Fruit fly (Drosophila melanogaster) whole organism, pupa: ENCODE results near the gene CG13907.

Experiments used
- CG10348 ChIP-seq: fragments of 200-800 bp; sonication (Bioruptor generic); IDR thresholded peaks from 2 replicates; pipeline ENCODE4 v1.3.6; 2022; ENCODE audit warnings: missing biosample characterization, missing genetic modification characterization
- CG12605 ChIP-seq: fragments of 200-800 bp; sonication (Bioruptor generic); IDR thresholded peaks from 2 replicates; pipeline ENCODE4 v1.3.6; 2022; ENCODE audit warnings: missing biosample characterization, missing genetic modification characterization
- CG13204 ChIP-seq: fragments of 200-800 bp; sonication (Bioruptor generic); optimal IDR thresholded peaks from 2 replicates; lab custom pipeline; 2018; ENCODE audit warnings: missing biosample characterization, mild to moderate bottlenecking, missing genetic modification characterization, moderate library complexity
- CG14655 ChIP-seq: fragments of 200-800 bp; sonication (Bioruptor generic); optimal IDR thresholded peaks from 3 replicates; lab custom pipeline; 2017; ENCODE audit warnings: mild to moderate bottlenecking, missing biosample characterization, missing genetic modification reagents, missing genetic modification characterization
- CG15710 ChIP-seq: fragments of 200-800 bp; sonication (Bioruptor generic); optimal IDR thresholded peaks from 2 replicates; lab custom pipeline; 2018; ENCODE audit warnings: missing biosample characterization, mild to moderate bottlenecking, missing genetic modification characterization, moderate library complexity
- CG17806 ChIP-seq: fragments of 200-800 bp; sonication (Bioruptor generic); optimal IDR thresholded peaks from 2 replicates; lab custom pipeline; 2018; ENCODE audit warnings: missing biosample characterization, mild to moderate bottlenecking, missing genetic modification characterization, moderate library complexity
- CG32121 ChIP-seq: fragments of 200-800 bp; sonication (Bioruptor generic); IDR thresholded peaks from 2 replicates; pipeline ENCODE4 v1.3.6; 2022; ENCODE audit warnings: missing biosample characterization, missing genetic modification characterization
- CG34367 ChIP-seq: fragments of 200-800 bp; sonication (Bioruptor generic); optimal IDR thresholded peaks from 2 replicates; lab custom pipeline; 2018; ENCODE audit warnings: missing biosample characterization, mild to moderate bottlenecking, missing genetic modification characterization
- CG4496 ChIP-seq: fragments of 200-800 bp; sonication (Bioruptor generic); IDR thresholded peaks from 3 replicates; pipeline ENCODE4 v1.3.6; 2022; ENCODE audit warnings: missing biosample characterization, missing genetic modification characterization
- CG8159 ChIP-seq: fragments of 200-800 bp; sonication (Bioruptor generic); optimal IDR thresholded peaks from 3 replicates; lab custom pipeline; 2018; ENCODE audit warnings: missing biosample characterization, mild to moderate bottlenecking, missing genetic modification characterization, moderate library complexity
- CG8301 ChIP-seq: fragments of 200-800 bp; sonication (Bioruptor generic); optimal IDR thresholded peaks from 2 replicates; lab custom pipeline; 2018; ENCODE audit warnings: missing biosample characterization, mild to moderate bottlenecking, missing genetic modification characterization
- CG9948 ChIP-seq: fragments of 200-800 bp; sonication (Bioruptor generic); optimal IDR thresholded peaks from 2 replicates; lab custom pipeline; 2018; ENCODE audit warnings: missing biosample characterization, mild to moderate bottlenecking, missing genetic modification characterization, moderate library complexity
- D1 ChIP-seq: fragments of 200-800 bp; sonication (Bioruptor generic); optimal IDR thresholded peaks from 2 replicates; lab custom pipeline; 2018; ENCODE audit warnings: missing biosample characterization, mild to moderate bottlenecking, missing genetic modification characterization, moderate library complexity
- EcR ChIP-seq: fragments of 200-800 bp; sonication (Bioruptor generic); optimal IDR thresholded peaks from 3 replicates; lab custom pipeline; 2019; ENCODE audit warnings: missing biosample characterization, missing genetic modification characterization, mild to moderate bottlenecking, moderate library complexity, missing genetic modification reagents
- Ets98B ChIP-seq: fragments of 200-800 bp; sonication (Bioruptor generic); IDR thresholded peaks from 2 replicates; pipeline ENCODE4 v1.3.6; 2022; ENCODE audit warnings: missing biosample characterization, missing genetic modification characterization
- Pif1A ChIP-seq: fragments of 200-800 bp; sonication (Bioruptor generic); optimal IDR thresholded peaks from 3 replicates; lab custom pipeline; 2016; ENCODE audit warnings: missing biosample characterization, missing genetic modification characterization
- Pif1B ChIP-seq: fragments of 200-800 bp; sonication (Bioruptor generic); optimal IDR thresholded peaks from 3 replicates; lab custom pipeline; 2016; ENCODE audit warnings: missing biosample characterization, missing genetic modification characterization
- Snoo ChIP-seq: fragments of 200-800 bp; sonication (Bioruptor generic); optimal IDR thresholded peaks from 3 replicates; lab custom pipeline; 2017; ENCODE audit warnings: missing biosample characterization, mild to moderate bottlenecking, missing genetic modification characterization, inconsistent platforms
- fd96Ca ChIP-seq: fragments of 200-800 bp; sonication (Bioruptor generic); IDR thresholded peaks from 3 replicates; pipeline ENCODE4 v1.3.6; 2022; ENCODE audit warnings: missing biosample characterization, missing genetic modification characterization
- gl ChIP-seq: fragments of 200-800 bp; sonication (Bioruptor generic); optimal IDR thresholded peaks from 2 replicates; lab custom pipeline; 2018; ENCODE audit warnings: missing biosample characterization, mild to moderate bottlenecking, missing genetic modification characterization
- rn ChIP-seq: fragments of 200-800 bp; sonication (Bioruptor generic); IDR thresholded peaks from 2 replicates; pipeline ENCODE4 v1.3.6; 2022; ENCODE audit warnings: missing biosample characterization, missing genetic modification characterization

Gene CG13907

dm6 chr3L:908508-909162 lies 26.8 kb upstream of the CG13907 start, which contains the start of gene nerfin-1:
Gene nerfin-1 (plus strand): TSS chr3L:909112.
- TF ChIP-seq D1 (no peak), CG14655 (GFP tag; lab: Kevin White, UChicago) (no peak), CG8159 (tag; lab: Kevin White, UChicago) (peak; percentile 41), EcR (peak; percentile 21), rn (no peak)

- TF ChIP-seq CG10348 = no peak
- peak; percentile 61 for TF ChIP-seq CG8159 (tag; lab: Kevin White, UChicago)
- TF ChIP-seq CG9948 (tag; lab: Kevin White, UChicago) = peak; percentile 34
- peak; percentile 45 for TF ChIP-seq CG15710 (tag; lab: Kevin White, UChicago)
- TF ChIP-seq Snoo (tag; lab: Kevin White, UChicago) = peak; percentile 35
- peak; percentile 12 for TF ChIP-seq CG34367
- peak; percentile 22 for TF ChIP-seq CG17806
- peak; percentile 21 for TF ChIP-seq Pif1A
- 0 out of 3 replicates have a peak, but pooled peaks have one; percentile 20 for TF ChIP-seq fd96Ca (GFP tag; lab: Robert Waterston, UW)
- TF ChIP-seq CG32121 (GFP tag; lab: Robert Waterston, UW) = no peak
- TF ChIP-seq EcR = no peak
- TF ChIP-seq CG14655 (GFP tag; lab: Kevin White, UChicago) = peak; percentile 6
These were observed 26.0 kb upstream of the CG13907 start for dm6 chr3L:907673-908323.

DNA sequence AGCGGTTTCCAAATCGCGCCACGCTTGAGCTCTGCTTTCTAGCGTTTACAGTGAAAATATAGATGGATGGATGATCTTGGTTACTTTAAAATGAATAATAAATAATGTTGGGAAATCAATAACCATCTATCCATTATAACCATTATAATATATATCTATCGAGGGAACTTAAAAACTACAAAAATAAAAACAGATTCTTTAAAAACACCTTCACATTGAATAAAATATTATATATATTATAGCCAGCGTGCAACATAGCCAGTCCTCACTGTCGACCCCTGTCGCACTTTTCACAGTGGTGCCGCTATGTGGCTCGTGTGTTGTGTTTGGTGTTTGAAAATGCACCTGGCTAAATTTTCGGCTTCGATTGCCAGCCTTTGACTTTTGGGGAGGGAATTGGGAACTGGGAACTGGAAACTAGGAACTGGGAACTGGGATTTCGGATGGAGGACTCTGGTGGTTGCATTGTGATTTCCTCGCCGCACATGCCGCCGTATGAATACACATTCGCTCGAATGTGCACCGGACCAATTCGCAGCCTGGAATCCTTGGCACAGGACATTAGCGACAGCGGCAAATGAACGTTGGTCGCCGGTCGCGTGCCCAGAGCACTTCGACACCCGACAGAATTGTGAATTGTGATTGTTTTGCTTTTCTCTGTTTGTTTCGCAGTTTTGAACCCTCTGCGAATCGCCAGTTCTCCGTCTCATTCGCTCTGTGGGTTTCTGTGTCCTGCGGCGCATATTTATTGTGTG lies 23.4 kb upstream of the CG13907 start:
- TF ChIP-seq CG9948 (tag; lab: Kevin White, UChicago) (no peak), CG15710 (tag; lab: Kevin White, UChicago) (peak; percentile 16), Snoo (tag; lab: Kevin White, UChicago) (peak; percentile 1), CG14655 (GFP tag; lab: Kevin White, UChicago) (no peak), Pif1B (no peak), Ets98B (no peak), CG17806 (no peak), CG12605 (GFP tag; lab: Robert Waterston, UW) (no peak), CG8159 (tag; lab: Kevin White, UChicago) (peak; percentile 36)

dm6 chr3L:904364-904763 lies 22.6 kb upstream of the CG13907 start:
- TF ChIP-seq CG4496 (no peak), CG13204 (GFP tag; lab: Kevin White, UChicago) (no peak), CG17806 (peak; percentile 53), D1 (no peak), Pif1A (peak; percentile 4), CG14655 (GFP tag; lab: Kevin White, UChicago) (peak; percentile 22), CG8159 (tag; lab: Kevin White, UChicago) (peak; percentile 71), Snoo (tag; lab: Kevin White, UChicago) (peak; percentile 41), CG12605 (GFP tag; lab: Robert Waterston, UW) (no peak), Pif1B (no peak), rn (no peak), CG8301 (no peak), CG34367 (peak; percentile 48), Ets98B (no peak), CG10348 (no peak), CG32121 (GFP tag; lab: Robert Waterston, UW) (no peak), EcR (no peak), fd96Ca (GFP tag; lab: Robert Waterston, UW) (no peak), CG9948 (tag; lab: Kevin White, UChicago) (peak; percentile 36), CG15710 (tag; lab: Kevin White, UChicago) (peak; percentile 61), gl (no peak)

DNA sequence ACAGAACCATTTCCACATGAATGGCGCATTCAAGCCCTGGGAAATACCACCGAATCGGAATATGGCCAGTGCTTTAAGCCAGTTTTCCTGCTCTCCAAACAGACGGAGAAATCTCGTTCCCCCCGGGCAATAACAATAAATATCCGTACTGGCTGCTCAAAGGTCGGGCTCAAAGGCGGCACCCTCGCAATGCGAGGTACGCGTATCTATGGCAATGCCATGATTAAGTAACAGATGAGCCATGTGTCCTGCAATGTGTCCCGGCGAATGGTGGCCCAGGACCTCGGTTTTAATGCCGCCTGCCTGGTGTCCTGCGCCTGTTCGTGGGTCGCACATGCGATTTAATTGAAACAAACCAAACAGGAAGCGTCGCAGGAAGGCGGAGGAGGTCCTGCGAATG lies 22.1 kb upstream of the CG13907 start:
- TF ChIP-seq CG4496 = no peak
- no peak for TF ChIP-seq CG8159 (tag; lab: Kevin White, UChicago)
- TF ChIP-seq fd96Ca (GFP tag; lab: Robert Waterston, UW) = no peak
- TF ChIP-seq CG12605 (GFP tag; lab: Robert Waterston, UW) = no peak
- no peak for TF ChIP-seq CG34367
- TF ChIP-seq rn = no peak
- TF ChIP-seq CG32121 (GFP tag; lab: Robert Waterston, UW) = no peak
- TF ChIP-seq, all 21 proteins: peak for 0

dm6 chr3L:902598-902997 lies 20.8 kb upstream of the CG13907 start, which contains the start of gene mat:
Gene mat (plus strand): TSS chr3L:902898.
- no peak for TF ChIP-seq Ets98B
- no peak for TF ChIP-seq CG32121 (GFP tag; lab: Robert Waterston, UW)
- no peak for TF ChIP-seq Pif1A
- TF ChIP-seq CG8159 (tag; lab: Kevin White, UChicago) = no peak
- no peak for TF ChIP-seq gl
- no peak for TF ChIP-seq CG8301
